Worm (Caenorhabditis elegans) whole organism, L2 larva: ENCODE data around the gene sma-1.

Experiments used
- F13H6.1 ChIP-seq: sonication (generic microtip); optimal IDR thresholded peaks from 2 replicates; lab custom pipeline; 2016; ENCODE audit warnings: missing genetic modification characterization, missing compliant biosample characterization
- R02D3.7 ChIP-seq: fragments of 150-350 bp; optimal IDR thresholded peaks from 2 replicates; lab custom pipeline; 2014; ENCODE audit warnings: missing biosample characterization, missing genetic modification characterization
- Y55F3AM.14 ChIP-seq: fragments of 200-800 bp; sonication (Bioruptor generic); optimal IDR thresholded peaks from 2 replicates; lab custom pipeline; 2018; ENCODE audit warnings: mild to moderate bottlenecking, missing genetic modification characterization, missing compliant biosample characterization
- alr-1 ChIP-seq: fragments of 150-350 bp; optimal IDR thresholded peaks from 2 replicates; lab custom pipeline; 2014; ENCODE audit warnings: missing biosample characterization, missing genetic modification characterization
- aly-2 ChIP-seq: fragments of 150-350 bp; optimal IDR thresholded peaks from 2 replicates; lab custom pipeline; 2014; ENCODE audit warnings: missing biosample characterization, missing genetic modification characterization
- blmp-1 ChIP-seq: sonication (generic microtip); optimal IDR thresholded peaks from 2 replicates; lab custom pipeline; 2017; ENCODE audit warnings: missing genetic modification characterization, mild to moderate bottlenecking, missing compliant biosample characterization, antibody characterized with exemption, moderate library complexity; ENCODE audit not compliant: insufficient read depth
- ceh-82 ChIP-seq: fragments of 150-350 bp; optimal IDR thresholded peaks from 2 replicates; lab custom pipeline; 2014; ENCODE audit warnings: missing biosample characterization, missing genetic modification characterization
- crh-2 ChIP-seq: sonication (generic microtip); optimal IDR thresholded peaks from 2 replicates; lab custom pipeline; 2017; ENCODE audit warnings: missing biosample characterization, missing genetic modification characterization
- egl-27 ChIP-seq: sonication (generic microtip); optimal IDR thresholded peaks from 3 replicates; lab custom pipeline; 2017; ENCODE audit warnings: missing biosample characterization, missing genetic modification reagents, missing genetic modification characterization
- elt-1 ChIP-seq: fragments of 150-350 bp; optimal IDR thresholded peaks from 2 replicates; lab custom pipeline; 2014; ENCODE audit warnings: missing biosample characterization, missing genetic modification characterization
- elt-3 ChIP-seq: sonication (generic microtip); optimal IDR thresholded peaks from 2 replicates; lab custom pipeline; 2017; ENCODE audit warnings: missing biosample characterization, missing genetic modification characterization
- fos-1 ChIP-seq: fragments of 150-350 bp; optimal IDR thresholded peaks from 2 replicates; lab custom pipeline; 2014; ENCODE audit warnings: missing biosample characterization, missing genetic modification characterization
- lin-11 ChIP-seq: fragments of 150-350 bp; sonication (generic microtip); optimal IDR thresholded peaks from 2 replicates; lab custom pipeline; 2014; ENCODE audit warnings: missing biosample characterization, missing genetic modification characterization, inconsistent platforms, mixed read lengths
- lin-13 ChIP-seq: fragments of 150-350 bp; optimal IDR thresholded peaks from 2 replicates; lab custom pipeline; 2014; ENCODE audit warnings: missing biosample characterization, missing genetic modification reagents, missing genetic modification characterization
- lsy-2 ChIP-seq, 2 experiments: fragments of 150-350 bp in 1 of 2; sonication (generic microtip) in 1 of 2; optimal IDR thresholded peaks; 2 replicates each; lab custom pipeline; 2014 to 2017; ENCODE audit warnings: missing biosample characterization in 2 of 2, missing genetic modification characterization in 2 of 2
- mbf-1 ChIP-seq: sonication (generic microtip); optimal IDR thresholded peaks from 2 replicates; lab custom pipeline; 2017; ENCODE audit warnings: missing biosample characterization, missing genetic modification characterization
- mdl-1 ChIP-seq, 2 experiments: fragments of 150-350 bp in 1 of 2; sonication (generic microtip) in 1 of 2; optimal IDR thresholded peaks; 2 replicates each; lab custom pipeline; 2017; ENCODE audit warnings: missing biosample characterization in 2 of 2, missing genetic modification characterization in 2 of 2
- nhr-21 ChIP-seq: fragments of 150-350 bp; optimal IDR thresholded peaks from 2 replicates; lab custom pipeline; 2014; ENCODE audit warnings: missing biosample characterization, missing genetic modification characterization
- nhr-23 ChIP-seq: fragments of 150-350 bp; optimal IDR thresholded peaks from 2 replicates; lab custom pipeline; 2014; ENCODE audit warnings: missing biosample characterization, missing genetic modification reagents, missing genetic modification characterization
- nhr-237 ChIP-seq: fragments of 150-350 bp; optimal IDR thresholded peaks from 2 replicates; lab custom pipeline; 2014; ENCODE audit warnings: missing biosample characterization, missing genetic modification characterization
- nhr-25 ChIP-seq: fragments of 150-350 bp; sonication (generic microtip); optimal IDR thresholded peaks from 3 replicates; lab custom pipeline; 2014; ENCODE audit warnings: missing biosample characterization, missing genetic modification characterization
- peb-1 ChIP-seq: fragments of 150-350 bp; optimal IDR thresholded peaks from 2 replicates; lab custom pipeline; 2014; ENCODE audit warnings: missing biosample characterization, missing genetic modification characterization
- skn-1 ChIP-seq: sonication (generic microtip); optimal IDR thresholded peaks from 2 replicates; lab custom pipeline; 2017; ENCODE audit warnings: missing biosample characterization, missing genetic modification characterization
- sma-3 ChIP-seq: sonication (generic microtip); optimal IDR thresholded peaks from 2 replicates; lab custom pipeline; 2016; ENCODE audit warnings: missing genetic modification reagents, missing genetic modification characterization, missing compliant biosample characterization
- sma-9 ChIP-seq, 2 experiments: fragments of 150-350 bp in 1 of 2; sonication (generic microtip) in 1 of 2; optimal IDR thresholded peaks; 2 replicates each; lab custom pipeline; 2014 to 2016; ENCODE audit warnings: missing genetic modification characterization in 2 of 2, mild to moderate bottlenecking in 1 of 2, missing biosample characterization in 1 of 2, missing compliant biosample characterization in 1 of 2, missing genetic modification reagents in 1 of 2, moderate library complexity in 1 of 2
- snpc-4 ChIP-seq: fragments of 150-350 bp; optimal IDR thresholded peaks from 2 replicates; lab custom pipeline; 2014; ENCODE audit warnings: missing biosample characterization, missing genetic modification characterization
- unc-39 ChIP-seq: fragments of 150-350 bp; optimal IDR thresholded peaks from 2 replicates; lab custom pipeline; 2014; ENCODE audit warnings: missing biosample characterization, missing genetic modification characterization
- unc-55 ChIP-seq: fragments of 150-350 bp; sonication (generic microtip); optimal IDR thresholded peaks from 3 replicates; lab custom pipeline; 2014; ENCODE audit warnings: missing biosample characterization, missing genetic modification reagents, missing genetic modification characterization
- unc-62 ChIP-seq: fragments of 150-350 bp; optimal IDR thresholded peaks from 2 replicates; lab custom pipeline; 2014; ENCODE audit warnings: missing biosample characterization, missing genetic modification reagents, missing genetic modification characterization
- zag-1 ChIP-seq: fragments of 150-350 bp; optimal IDR thresholded peaks from 2 replicates; lab custom pipeline; 2014; ENCODE audit warnings: missing biosample characterization, missing genetic modification characterization
- ztf-1 ChIP-seq: fragments of 200-800 bp; sonication (Bioruptor generic); conservative IDR thresholded peaks from 2 replicates; pipeline ENCODE4 v1.3.6; 2022; ENCODE audit warnings: missing genetic modification characterization, missing compliant biosample characterization
- ztf-11 ChIP-seq: sonication (generic microtip); optimal IDR thresholded peaks from 2 replicates; lab custom pipeline; 2017; ENCODE audit warnings: missing biosample characterization, missing genetic modification characterization

sma-1 gene

ce11 chrV:11859082-11859858, 40.0 kb upstream of the sma-1 start:
- no peak for TF ChIP-seq mbf-1 (tag; lab: Kevin White, UChicago)
- peak; percentile 91 for TF ChIP-seq sma-9 (GFP tag; optimal IDR thresholded peaks at IDR 0.05; lab: Kevin White, UChicago)
- TF ChIP-seq sma-9 (tag; optimal IDR thresholded peaks at IDR 0.05; lab: Kevin White, UChicago), result no peak
- no peak for TF ChIP-seq crh-2
- no peak for TF ChIP-seq unc-39 (tag; lab: Kevin White, UChicago)
- TF ChIP-seq F13H6.1, result peak; percentile 57
- TF ChIP-seq snpc-4 (tag; lab: Kevin White, UChicago), result no peak
- TF ChIP-seq nhr-23 (tag; lab: Kevin White, UChicago), result no peak
- peak; percentile 96 for TF ChIP-seq fos-1 (tag; lab: Kevin White, UChicago)
- no peak for TF ChIP-seq unc-55
- TF ChIP-seq nhr-25, result peak; percentile 90
- peak; percentile 79 for TF ChIP-seq sma-3
- peak; percentile 52 to 84 for TF ChIP-seq mdl-1 (tag; optimal IDR thresholded peaks at IDR 0.05; lab: Kevin White, UChicago)
- peak; percentile 69 for TF ChIP-seq egl-27 (tag; lab: Kevin White, UChicago)
- TF ChIP-seq blmp-1, result peak; percentile 87
- no peak for TF ChIP-seq lin-11 (tag; lab: Kevin White, UChicago)
- TF ChIP-seq ceh-82, result no peak
- TF ChIP-seq nhr-21 (tag; lab: Kevin White, UChicago), result peak; percentile 94
- peak in 1 of 2 experiments; percentile 48 for TF ChIP-seq lsy-2 (tag; optimal IDR thresholded peaks at IDR 0.05; lab: Kevin White, UChicago)
- no peak for TF ChIP-seq alr-1 (tag; lab: Kevin White, UChicago)
- TF ChIP-seq Y55F3AM.14 (GFP tag; lab: Kevin White, UChicago), result no peak

ce11 chrV:11860375-11860774, 38.9 kb upstream of the sma-1 start, which contains the start of gene R13H4.5:
R13H4.5 (plus strand) TSS chrV:11860675.
- TF ChIP-seq ztf-11 (tag; lab: Kevin White, UChicago) (no peak), unc-55 (peak; percentile 19), ztf-1 (GFP tag; lab: Robert Waterston, UW) (0 out of 2 replicates have a peak, but pooled peaks have one; percentile 35)

- TF ChIP-seq aly-2 (tag; lab: Kevin White, UChicago) (no peak), unc-62 (no peak), lin-13 (GFP tag; lab: Kevin White, UChicago) (no peak), sma-9 (GFP tag; optimal IDR thresholded peaks at IDR 0.05; lab: Kevin White, UChicago) (peak; percentile 27), sma-9 (tag; optimal IDR thresholded peaks at IDR 0.05; lab: Kevin White, UChicago) (no peak), sma-3 (no peak), fos-1 (tag; lab: Kevin White, UChicago) (peak; percentile 63), zag-1 (no peak), R02D3.7 (tag; lab: Kevin White, UChicago) (no peak), elt-3 (no peak), nhr-21 (tag; lab: Kevin White, UChicago) (peak; percentile 29), nhr-23 (tag; lab: Kevin White, UChicago) (no peak), skn-1 (tag; lab: Kevin White, UChicago) (no peak), elt-1 (tag; lab: Kevin White, UChicago) (no peak), peb-1 (no peak), lsy-2 (tag; optimal IDR thresholded peaks at IDR 0.05; lab: Kevin White, UChicago) (peak in 1 of 2 experiments; percentile 20)
Observed at ce11 chrV:11861880-11862544, 37.2 kb upstream of the sma-1 start.

- TF ChIP-seq peb-1 (no peak), aly-2 (tag; lab: Kevin White, UChicago) (no peak), skn-1 (tag; lab: Kevin White, UChicago) (no peak), nhr-237 (no peak), fos-1 (tag; lab: Kevin White, UChicago) (no peak)
Observed at ce11 chrV:11862817-11863216, 36.4 kb upstream of the sma-1 start, which contains the start of gene R13H4.6. R13H4.6 (plus strand) TSS chrV:11863117.
